Fruit fly (Drosophila melanogaster) whole organism, embryonic: Measurements from ENCODE around the gene MTF-1.
A peak's percentile ranks its signal among the peaks of the same experiment; 100 is the strongest.

ENCODE experiments used
- ATbp ChIP-seq: fragments of 200-800 bp; sonication (Bioruptor generic); optimal IDR thresholded peaks from 2 replicates; lab custom pipeline; 2017; ENCODE audit warnings: missing biosample characterization, mild to moderate bottlenecking, missing genetic modification characterization, missing genetic modification reagents
- Ada2b ChIP-seq: fragments of 200-800 bp; sonication (Bioruptor generic); IDR thresholded peaks from 2 replicates; pipeline ENCODE4 v1.3.6; 2022; ENCODE audit warnings: missing biosample characterization, missing genetic modification characterization
- CG2199 ChIP-seq: fragments of 200-800 bp; sonication (Bioruptor generic); IDR thresholded peaks from 3 replicates; pipeline ENCODE4 v1.3.6; 2022; ENCODE audit warnings: missing biosample characterization, missing genetic modification characterization
- CG7271 ChIP-seq: fragments of 200-800 bp; sonication (Bioruptor generic); optimal IDR thresholded peaks from 2 replicates; lab custom pipeline; 2018; ENCODE audit warnings: missing biosample characterization, mild to moderate bottlenecking, missing genetic modification characterization, moderate library complexity
- CG8290 ChIP-seq, 3 experiments: fragments of 200-800 bp; sonication (Bioruptor generic); optimal IDR thresholded peaks; 2 replicates each; lab custom pipeline; 2016 to 2019; ENCODE audit warnings: missing biosample characterization in 3 of 3, missing genetic modification characterization in 3 of 3, mild to moderate bottlenecking in 2 of 3, moderate library complexity in 1 of 3
- NK7.1 ChIP-seq: fragments of 200-800 bp; sonication (Bioruptor generic); optimal IDR thresholded peaks from 3 replicates; lab custom pipeline; 2016; ENCODE audit warnings: missing biosample characterization, missing genetic modification characterization
- cg ChIP-seq: fragments of 200-800 bp; sonication (Bioruptor generic); optimal IDR thresholded peaks from 3 replicates; lab custom pipeline; 2019; ENCODE audit warnings: missing biosample characterization, mild to moderate bottlenecking, missing genetic modification characterization, moderate library complexity
- mld ChIP-seq: fragments of 200-800 bp; sonication (Bioruptor generic); IDR thresholded peaks from 3 replicates; pipeline ENCODE4 v1.3.6; 2022; ENCODE audit warnings: missing biosample characterization, missing genetic modification characterization; ENCODE audit not compliant: partially characterized antibody
- sim ChIP-seq: fragments of 200-800 bp; sonication (Bioruptor generic); IDR thresholded peaks from 2 replicates; pipeline ENCODE4 v1.3.6; 2022; ENCODE audit warnings: missing biosample characterization, missing genetic modification characterization
- tx ChIP-seq: fragments of 200-800 bp; sonication (Bioruptor generic); optimal IDR thresholded peaks from 2 replicates; lab custom pipeline; 2016; ENCODE audit warnings: missing biosample characterization, missing genetic modification characterization

dm6 chr3L:9429665-9430607 lies at the start of gene MTF-1, which contains the start of gene RpS17:
- TF ChIP-seq CG8290 (GFP tag; optimal IDR thresholded peaks at IDR 0.05; lab: Kevin White, UChicago) (peak; percentile 0), CG8290 (tag; optimal IDR thresholded peaks at IDR 0.05; lab: Kevin White, UChicago) (peak in 1 of 2 experiments; percentile 53), CG7271 (peak; percentile 60), sim (GFP tag; lab: Robert Waterston, UW) (0 out of 2 replicates have a peak, but pooled peaks have one; percentile 16), NK7.1 (GFP tag; lab: Kevin White, UChicago) (no peak), Ada2b (no peak), ATbp (GFP tag; lab: Kevin White, UChicago) (peak; percentile 44), CG2199 (no peak), tx (GFP tag; lab: Kevin White, UChicago) (no peak), cg (GFP tag; lab: Kevin White, UChicago) (peak; percentile 14), mld (GFP tag; lab: Robert Waterston, UW) (no peak)
